Worm (Caenorhabditis elegans): ENCODE results near the gene F57C2.4.
A peak's percentile ranks its signal among the peaks of the same experiment; 100 is the strongest.

Gene F57C2.4

DNA sequence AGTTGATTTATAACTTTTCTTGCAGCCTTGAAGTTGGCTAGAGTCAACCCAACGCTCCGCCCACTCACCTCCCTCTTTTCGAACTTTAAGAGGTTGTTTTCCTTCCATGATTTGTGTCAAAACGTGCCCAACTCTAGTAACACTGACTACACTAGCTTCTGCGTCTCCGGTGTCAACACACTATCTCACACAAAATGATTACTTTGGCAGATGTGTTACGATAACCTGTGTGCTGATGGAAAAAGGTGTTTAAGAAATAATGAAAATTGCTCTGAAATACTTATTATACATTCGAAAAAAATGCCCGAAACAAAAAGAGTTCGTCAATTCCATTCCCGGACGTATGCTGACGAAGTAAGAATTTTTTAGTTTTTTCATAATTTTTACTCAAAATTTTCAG, 22.1 kb upstream of the F57C2.4 start, which contains the start of gene K10H10.6:
K10H10.6 (plus strand) TSS at position 301 of the 400 bp plus-strand sequence.
- TF ChIP-seq W03F9.2 (tag; optimal IDR thresholded peaks at IDR 0.05) = no peak
- TF ChIP-seq dao-5 (tag; optimal IDR thresholded peaks at IDR 0.05) = no peak
- no peak for TF ChIP-seq him-1 (tag; optimal IDR thresholded peaks at IDR 0.05)

DNA sequence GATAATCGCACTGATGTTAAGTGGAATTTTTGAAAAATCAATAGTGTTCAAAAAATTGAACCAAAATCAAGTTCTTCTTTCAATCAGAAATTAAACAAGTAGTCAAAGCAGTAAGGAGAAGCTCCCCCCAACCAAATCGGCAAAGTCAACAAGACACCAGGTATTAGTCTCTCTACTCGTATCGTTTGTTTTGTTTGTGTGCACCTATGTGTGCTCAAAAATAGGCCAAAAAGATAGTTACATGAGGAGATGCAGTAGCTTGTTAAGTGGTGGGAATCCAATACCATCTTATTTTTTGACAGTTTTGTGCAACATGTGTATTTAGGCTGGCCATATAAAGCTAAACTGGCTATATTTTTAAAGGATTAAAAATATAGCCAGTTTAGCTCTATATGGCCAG, 18.9 kb upstream of the F57C2.4 start, which contains the start of gene K10H10.12:
K10H10.12 (minus strand) TSS at position 101 of the 400 bp plus-strand sequence.
- TF ChIP-seq W03F9.2 (tag; optimal IDR thresholded peaks at IDR 0.05) (no peak), him-1 (tag; optimal IDR thresholded peaks at IDR 0.05) (no peak), dao-5 (tag; optimal IDR thresholded peaks at IDR 0.05) (no peak)

DNA sequence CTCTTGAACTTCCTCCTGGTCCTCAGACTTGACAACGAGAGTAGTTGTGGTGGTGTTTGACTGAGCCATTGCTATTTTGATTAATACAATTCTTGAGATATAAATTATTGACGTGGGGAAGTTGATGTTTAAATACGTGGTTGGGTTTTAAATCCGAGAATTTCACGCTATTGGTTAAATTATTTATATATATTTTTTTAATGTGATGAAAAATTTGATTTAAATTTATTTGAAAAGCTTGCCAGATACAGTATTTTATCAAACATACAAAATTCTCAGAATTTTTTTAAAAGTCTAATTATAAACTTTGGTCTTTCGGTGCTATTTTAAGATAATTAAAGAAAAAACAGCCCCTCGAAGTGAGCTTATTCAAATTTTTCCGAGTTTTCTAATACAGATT, 17.6 kb upstream of the F57C2.4 start, which contains the start of the genes K10H10.7 and K10H10.10:
K10H10.7 (minus strand) TSS at position 101 of the 400 bp plus-strand sequence.
K10H10.10 (plus strand) TSS at position 204 of the 400 bp plus-strand sequence.
- TF ChIP-seq W03F9.2 (tag; optimal IDR thresholded peaks at IDR 0.05) = no peak
- no peak for TF ChIP-seq dao-5 (tag; optimal IDR thresholded peaks at IDR 0.05)
- TF ChIP-seq him-1 (tag; optimal IDR thresholded peaks at IDR 0.05) = no peak

DNA sequence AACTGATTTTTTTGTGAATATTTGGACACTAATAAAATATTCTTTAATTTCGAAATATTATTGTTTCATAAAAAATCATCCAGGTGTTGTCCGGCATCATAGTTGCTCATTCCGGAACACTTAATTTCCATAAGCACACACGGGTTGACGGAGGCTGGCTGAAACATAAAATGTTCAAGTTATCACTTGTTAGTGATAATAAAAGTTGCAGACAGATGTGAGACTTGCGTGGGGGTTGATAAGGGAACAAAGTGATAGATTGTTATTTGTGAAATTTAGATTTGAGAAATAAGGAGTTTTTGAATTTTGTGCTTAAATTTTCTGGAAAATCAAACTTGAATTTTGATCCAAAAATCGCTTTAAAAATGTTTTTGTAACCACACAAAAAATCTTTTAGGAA, 15.0 kb upstream of the F57C2.4 start:
- TF ChIP-seq W03F9.2 (tag; optimal IDR thresholded peaks at IDR 0.05) (no peak), him-1 (tag; optimal IDR thresholded peaks at IDR 0.05) (no peak), dao-5 (tag; optimal IDR thresholded peaks at IDR 0.05) (no peak)

DNA sequence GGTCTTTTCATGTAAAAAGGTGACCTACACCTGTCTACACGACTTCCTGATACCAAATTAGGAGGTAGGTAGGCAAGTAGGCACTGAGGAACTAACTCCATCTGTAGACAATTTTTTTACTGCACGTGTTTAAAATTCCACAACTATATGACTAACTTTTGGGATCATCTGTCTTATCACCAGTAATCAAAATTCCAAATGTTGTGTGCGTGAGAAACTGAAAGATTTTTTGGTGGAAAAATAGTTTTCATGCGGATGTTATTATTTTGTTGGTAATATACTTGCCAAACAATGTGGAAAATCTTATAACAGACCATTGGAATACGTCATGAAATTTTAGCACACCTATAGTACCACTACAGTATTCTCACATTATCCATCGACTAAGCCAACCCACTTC, 13.9 kb upstream of the F57C2.4 start, which contains the start of gene K10H10.13:
K10H10.13 (minus strand) TSS at position 101 of the 400 bp plus-strand sequence.
- TF ChIP-seq dao-5 (tag; optimal IDR thresholded peaks at IDR 0.05) (no peak), him-1 (tag; optimal IDR thresholded peaks at IDR 0.05) (no peak), W03F9.2 (tag; optimal IDR thresholded peaks at IDR 0.05) (no peak)

DNA sequence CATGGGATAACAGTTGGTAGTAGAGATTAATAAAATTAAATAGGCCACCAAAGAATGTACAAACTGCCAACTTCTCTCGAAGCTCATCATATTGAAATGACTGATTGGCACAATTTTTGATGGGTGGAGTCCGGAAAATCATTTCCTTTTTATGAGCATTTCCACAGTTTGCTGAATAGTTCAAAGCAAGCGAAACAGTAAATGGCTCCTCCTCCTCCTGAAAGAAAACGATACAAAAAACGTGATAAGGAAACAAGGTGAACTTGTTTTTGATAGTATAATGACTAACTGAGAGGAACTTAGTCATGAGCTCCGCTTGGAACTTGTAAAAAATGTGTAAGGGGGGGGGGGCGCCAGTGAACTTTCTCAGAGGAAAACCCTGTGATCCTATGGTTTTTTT, 10.1 kb upstream of the F57C2.4 start, which contains the start of gene K10H10.9:
K10H10.9 (minus strand) TSS at position 101 of the 400 bp plus-strand sequence.
- no peak for TF ChIP-seq dao-5 (tag; optimal IDR thresholded peaks at IDR 0.05)
- TF ChIP-seq him-1 (tag; optimal IDR thresholded peaks at IDR 0.05) = no peak

DNA sequence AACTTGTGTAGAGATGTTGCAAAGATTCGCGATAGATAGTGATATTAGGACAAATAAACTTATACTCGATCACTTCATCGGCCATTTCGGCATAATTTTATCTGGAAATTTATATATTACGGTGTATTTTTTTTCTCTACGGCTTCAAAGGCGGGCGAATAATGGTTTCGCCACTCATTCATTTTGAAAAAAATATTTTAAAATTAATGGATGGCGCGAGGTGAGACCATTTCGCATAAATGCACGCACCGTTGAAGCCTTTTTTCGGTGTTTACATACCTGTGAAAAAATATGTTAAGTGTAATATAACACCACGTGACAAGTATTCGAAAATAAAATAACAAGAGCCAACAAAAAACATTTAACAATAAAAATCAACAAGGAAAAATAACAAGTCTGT, 3.1 kb upstream of the F57C2.4 start, which contains the start of gene btb-19:
btb-19 (minus strand) TSS at position 101 of the 400 bp plus-strand sequence.
- TF ChIP-seq him-1 (tag; optimal IDR thresholded peaks at IDR 0.05) (no peak), W03F9.2 (tag; optimal IDR thresholded peaks at IDR 0.05) (no peak), dao-5 (tag; optimal IDR thresholded peaks at IDR 0.05) (no peak)

DNA sequence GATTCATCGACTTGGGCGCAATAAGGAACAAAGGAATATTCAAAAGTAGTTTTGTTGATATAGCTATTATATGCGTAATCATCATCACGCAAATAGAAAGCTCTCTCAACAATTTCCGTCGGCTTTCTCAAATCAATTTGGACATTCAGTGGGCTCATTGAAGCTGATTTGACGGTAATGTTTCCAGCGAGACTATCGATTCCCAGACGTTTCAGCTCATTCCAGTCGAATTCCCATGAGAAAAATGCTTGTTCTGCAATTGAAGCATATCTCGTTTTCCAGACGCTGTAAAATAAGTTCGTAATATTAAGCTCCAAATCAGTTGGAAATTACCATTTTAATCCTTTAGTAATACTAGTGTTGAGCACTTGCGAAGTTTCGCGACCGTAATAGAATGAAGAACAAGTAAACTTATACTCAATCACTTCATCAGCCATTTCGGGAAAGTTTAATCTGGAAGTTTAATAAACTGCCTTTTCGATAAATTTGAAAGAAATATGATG, 2.0 kb upstream of the F57C2.4 start, which contains the start of gene btb-20:
btb-20 (minus strand) TSS at position 453 of the 503 bp plus-strand sequence.
- TF ChIP-seq him-1 (tag; optimal IDR thresholded peaks at IDR 0.05) (no peak), W03F9.2 (tag; optimal IDR thresholded peaks at IDR 0.05) (no peak)

DNA sequence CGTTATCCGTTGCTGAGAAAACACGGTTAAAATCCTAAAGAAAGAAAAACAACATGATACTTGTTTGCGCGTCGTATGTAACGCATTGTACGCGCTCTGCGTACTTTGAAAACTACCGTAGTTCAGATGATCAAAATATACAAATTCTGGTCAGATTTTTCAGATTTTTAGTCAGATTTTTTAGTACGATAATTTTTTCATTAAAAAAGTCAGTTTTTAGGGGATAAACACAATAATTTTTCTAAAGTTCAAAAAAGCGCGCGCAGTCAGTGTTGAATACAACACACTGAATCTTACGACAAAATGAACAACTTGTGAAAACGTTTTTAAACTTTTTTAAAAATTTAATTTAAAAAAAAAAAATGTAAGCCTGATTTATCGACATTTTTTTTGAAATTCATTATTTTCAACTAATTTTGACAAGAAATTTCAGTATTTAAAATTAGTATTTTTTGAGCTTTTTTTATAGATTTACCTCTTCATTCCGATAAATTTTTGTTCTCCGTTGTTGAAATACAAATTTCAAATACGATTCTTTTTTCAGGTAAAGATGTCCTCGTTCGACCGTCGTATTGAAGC, 1.4 kb upstream of the F57C2.4 start, which contains the start of gene pot-2:
pot-2 (plus strand) TSS at position 529 of the 579 bp plus-strand sequence.
- TF ChIP-seq dao-5 (tag; optimal IDR thresholded peaks at IDR 0.05) (no peak), W03F9.2 (tag; optimal IDR thresholded peaks at IDR 0.05) (no peak), him-1 (tag; optimal IDR thresholded peaks at IDR 0.05) (no peak)

DNA sequence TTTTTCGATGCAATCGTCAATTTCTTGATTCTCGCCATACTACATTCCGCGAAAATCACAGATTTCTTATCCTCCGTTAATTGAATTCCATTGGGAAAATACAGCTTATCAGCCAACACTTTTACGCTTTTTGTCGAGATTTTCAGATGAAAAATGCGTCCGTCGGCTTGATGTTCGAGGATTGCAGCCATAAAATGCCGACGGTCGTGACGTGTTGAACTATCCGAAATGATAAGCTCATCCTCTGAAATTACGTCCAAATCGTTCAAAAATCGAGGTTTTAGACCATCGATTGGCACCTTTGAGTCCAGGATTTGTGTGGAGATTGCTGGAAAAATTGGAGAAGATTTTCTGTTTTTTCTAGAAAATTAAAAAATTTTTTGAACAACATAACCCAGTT, 2.0 kb downstream of the F57C2.4 start:
- TF ChIP-seq him-1 (tag; optimal IDR thresholded peaks at IDR 0.05) = no peak
- no peak for TF ChIP-seq dao-5 (tag; optimal IDR thresholded peaks at IDR 0.05)
- no peak for TF ChIP-seq W03F9.2 (tag; optimal IDR thresholded peaks at IDR 0.05)

DNA sequence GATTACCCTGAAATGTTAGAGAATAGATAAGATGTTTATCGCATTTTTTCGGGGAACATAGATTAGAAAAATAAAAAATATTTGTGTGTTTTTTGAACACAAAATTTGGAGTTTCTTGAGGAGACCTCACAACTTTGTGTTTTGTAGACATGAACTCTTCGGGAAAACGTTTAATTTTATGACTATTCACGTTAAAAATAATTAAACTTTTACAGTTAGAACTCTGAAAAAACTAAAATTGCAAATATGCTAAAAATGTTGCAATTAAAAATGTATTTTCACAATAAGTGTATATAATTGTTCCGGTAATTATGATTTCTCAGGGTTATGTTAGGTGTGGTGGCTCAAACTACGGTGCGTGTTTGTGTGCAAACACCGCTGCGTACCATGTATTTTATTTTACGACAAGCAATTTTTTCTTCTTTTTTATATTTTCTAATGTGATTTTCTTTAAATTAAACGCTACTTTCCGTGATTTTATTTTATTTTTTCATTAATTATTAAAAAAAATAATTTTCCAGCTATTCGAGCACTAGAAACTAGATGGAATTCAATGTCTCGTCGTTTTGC, 3.2 kb downstream of the F57C2.4 start, which contains the start of the genes F57C2.5 and spat-1:
F57C2.5 (minus strand) TSS at position 7 of the 570 bp plus-strand sequence.
spat-1 (plus strand) TSS at position 520 of the 570 bp plus-strand sequence.
- TF ChIP-seq W03F9.2 (tag; optimal IDR thresholded peaks at IDR 0.05) = peak; percentile 71
- TF ChIP-seq dao-5 (tag; optimal IDR thresholded peaks at IDR 0.05) = no peak

DNA sequence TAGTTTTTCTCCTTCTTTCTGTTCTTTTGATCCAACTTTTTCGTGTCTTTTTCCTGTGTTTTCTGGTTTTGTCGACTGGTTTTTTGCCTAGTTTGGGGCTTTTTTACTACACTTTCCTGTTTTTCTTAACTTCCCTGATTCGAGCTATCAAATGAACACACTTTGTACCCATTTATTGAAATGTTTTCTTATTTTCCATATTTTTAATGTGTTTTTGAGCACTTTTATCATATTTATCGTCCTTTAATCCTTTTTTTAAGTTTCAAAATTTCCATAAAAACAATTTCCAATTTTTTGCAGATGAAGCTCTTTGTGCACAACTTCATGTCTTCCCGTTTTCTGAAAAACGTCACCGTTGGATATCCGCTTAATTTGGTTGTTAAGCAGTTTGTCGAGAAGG, 8.9 kb downstream of the F57C2.4 start, which contains the start of gene C04H5.1:
C04H5.1 (plus strand) TSS at position 301 of the 400 bp plus-strand sequence.
- TF ChIP-seq dao-5 (tag; optimal IDR thresholded peaks at IDR 0.05) (no peak), W03F9.2 (tag; optimal IDR thresholded peaks at IDR 0.05) (no peak), him-1 (tag; optimal IDR thresholded peaks at IDR 0.05) (no peak)

DNA sequence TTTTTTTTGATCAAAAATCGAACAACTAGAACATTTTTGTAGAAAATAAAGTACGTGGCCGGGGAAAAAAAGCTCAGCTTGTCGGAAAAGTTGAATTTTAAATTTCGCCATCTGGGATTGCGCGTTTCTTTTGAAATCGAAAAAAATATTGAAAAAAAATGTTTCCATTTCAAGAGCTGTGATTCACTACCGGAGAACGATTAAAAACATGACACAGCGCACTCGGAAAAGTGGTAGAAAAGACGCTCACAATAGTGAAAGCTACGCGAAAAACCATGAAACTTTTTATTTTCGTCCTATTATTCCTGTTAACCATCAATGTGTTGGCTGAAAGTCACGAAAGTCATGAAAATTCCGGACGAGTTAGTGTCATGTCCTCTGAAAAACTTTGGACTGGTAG, 12.6 kb downstream of the F57C2.4 start, which contains the start of the genes clec-147 and C04H5.7:
clec-147 (minus strand) TSS at position 101 of the 400 bp plus-strand sequence.
C04H5.7 (plus strand) TSS at position 219 of the 400 bp plus-strand sequence.
- TF ChIP-seq W03F9.2 (tag; optimal IDR thresholded peaks at IDR 0.05) = no peak

DNA sequence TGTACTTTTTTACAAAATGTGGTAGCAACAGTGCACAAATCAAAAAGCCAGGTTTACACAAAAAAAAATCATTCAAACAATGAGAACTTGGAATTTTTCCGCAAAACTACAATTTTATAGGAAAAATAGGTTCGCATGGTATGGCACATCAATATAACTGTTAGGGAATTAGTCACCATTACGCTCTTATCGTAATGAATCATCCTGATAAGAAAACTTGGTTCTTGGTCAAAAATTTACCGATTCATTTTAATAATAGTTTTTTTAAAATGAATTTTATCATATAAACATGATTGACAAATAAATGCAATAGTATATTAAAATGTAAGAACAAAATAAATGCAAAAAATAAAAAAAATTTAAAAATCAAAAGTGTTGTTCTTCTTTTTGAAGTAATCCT, 15.4 kb downstream of the F57C2.4 start:
- no peak for TF ChIP-seq dao-5 (tag; optimal IDR thresholded peaks at IDR 0.05)
- no peak for TF ChIP-seq him-1 (tag; optimal IDR thresholded peaks at IDR 0.05)
- TF ChIP-seq W03F9.2 (tag; optimal IDR thresholded peaks at IDR 0.05) = no peak

Data from whole organism, L4/young adult.